Worm (Caenorhabditis elegans): Measurements from ENCODE around the gene F53B3.5.

F53B3.5 gene

ce11 chrX:2890041-2890650 is 10.8 kb upstream of the F53B3.5 start:
- TF ChIP-seq sptf-1 (tag; optimal IDR thresholded peaks at IDR 0.05) (no peak), drap-1 (GFP tag; optimal IDR thresholded peaks at IDR 0.05) (no peak), elt-3 (tag; optimal IDR thresholded peaks at IDR 0.05) (no peak), mep-1 (tag; optimal IDR thresholded peaks at IDR 0.05) (no peak), tbx-8 (GFP tag; optimal IDR thresholded peaks at IDR 0.05) (no peak), blmp-1 (tag; optimal IDR thresholded peaks at IDR 0.05) (no peak), lin-13 (tag; optimal IDR thresholded peaks at IDR 0.05) (no peak), sem-2 (GFP tag; optimal IDR thresholded peaks at IDR 0.05) (no peak), nhr-237 (tag; optimal IDR thresholded peaks at IDR 0.05) (no peak), mab-5 (tag; optimal IDR thresholded peaks at IDR 0.05) (no peak), ham-2 (GFP tag; optimal IDR thresholded peaks at IDR 0.05) (no peak), lin-32 (GFP tag; optimal IDR thresholded peaks at IDR 0.05) (no peak), elt-1 (tag; optimal IDR thresholded peaks at IDR 0.05; ENCODE audit: borderline replicate concordance, insufficient read depth) (no peak), unc-39 (tag; optimal IDR thresholded peaks at IDR 0.05) (no peak)

DNA sequence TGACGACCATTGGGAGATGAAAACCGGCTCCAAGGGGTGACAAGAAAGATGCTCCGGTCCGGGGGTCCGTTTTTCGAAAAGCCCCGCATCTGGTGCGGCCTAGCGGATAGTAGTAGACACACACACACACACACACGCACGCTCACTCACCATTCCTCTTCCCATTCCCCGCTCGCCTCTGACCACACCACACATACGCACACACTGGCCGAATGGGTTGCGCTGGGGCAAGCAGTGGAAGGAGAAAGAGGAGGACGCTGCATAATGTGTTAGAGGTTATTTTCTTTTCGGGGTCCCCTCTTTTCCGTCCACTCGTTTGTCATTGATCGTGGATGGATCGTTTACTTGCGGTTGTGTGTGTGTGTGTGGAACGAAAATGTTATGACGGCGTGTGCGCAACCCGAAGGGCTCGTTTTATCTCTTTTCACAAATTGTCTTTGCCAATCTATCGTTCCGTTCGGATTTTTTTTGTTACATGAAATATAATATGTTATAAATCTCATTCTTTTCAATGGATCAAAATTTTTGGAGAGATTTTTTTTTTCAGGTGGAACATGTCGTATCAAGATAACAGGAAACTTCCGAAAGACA is 6.0 kb upstream of the F53B3.5 start, which contains the start of gene vang-1:
Gene vang-1, plus strand, starts transcription at position 541 of the 591 bp plus-strand sequence.
- no peak for TF ChIP-seq zip-8 (tag; optimal IDR thresholded peaks at IDR 0.05)
- TF ChIP-seq mep-1 (tag; optimal IDR thresholded peaks at IDR 0.05), result peak; percentile 38
- TF ChIP-seq ham-2 (GFP tag; optimal IDR thresholded peaks at IDR 0.05), result peak; percentile 63
- peak; percentile 50 for TF ChIP-seq sem-2 (GFP tag; optimal IDR thresholded peaks at IDR 0.05)
- TF ChIP-seq ceh-39 (tag; optimal IDR thresholded peaks at IDR 0.05), result no peak
- TF ChIP-seq nhr-237 (tag; optimal IDR thresholded peaks at IDR 0.05), result no peak
- TF ChIP-seq ceh-83 (GFP tag; optimal IDR thresholded peaks at IDR 0.05), result peak; percentile 74
- TF ChIP-seq lin-13 (tag; optimal IDR thresholded peaks at IDR 0.05), result peak; percentile 47
- TF ChIP-seq mls-2 (tag; optimal IDR thresholded peaks at IDR 0.05), result peak; percentile 70
- no peak for TF ChIP-seq snpc-4 (tag; optimal IDR thresholded peaks at IDR 0.05)
- no peak for TF ChIP-seq blmp-1 (tag; optimal IDR thresholded peaks at IDR 0.05)
- no peak for TF ChIP-seq nhr-76 (tag; optimal IDR thresholded peaks at IDR 0.05)
- no peak for TF ChIP-seq ceh-43 (GFP tag; optimal IDR thresholded peaks at IDR 0.05)
- peak; percentile 22 for TF ChIP-seq unc-62 (GFP tag; optimal IDR thresholded peaks at IDR 0.05)
- TF ChIP-seq cnd-1 (tag; optimal IDR thresholded peaks at IDR 0.05), result peak; percentile 74
- TF ChIP-seq nhr-2 (tag; optimal IDR thresholded peaks at IDR 0.05), result no peak
- no peak for TF ChIP-seq bed-3 (GFP tag; optimal IDR thresholded peaks at IDR 0.05)
- no peak for TF ChIP-seq elt-1 (tag; optimal IDR thresholded peaks at IDR 0.05; ENCODE audit: borderline replicate concordance, insufficient read depth)
- TF ChIP-seq mab-5 (tag; optimal IDR thresholded peaks at IDR 0.05), result no peak
- TF ChIP-seq tbx-8 (GFP tag; optimal IDR thresholded peaks at IDR 0.05), result no peak
- TF ChIP-seq unc-39 (tag; optimal IDR thresholded peaks at IDR 0.05), result no peak
- TF ChIP-seq pha-4 (tag; optimal IDR thresholded peaks at IDR 0.05), result no peak
- no peak for TF ChIP-seq lsy-2 (tag; optimal IDR thresholded peaks at IDR 0.05)
- TF ChIP-seq nhr-28 (tag; optimal IDR thresholded peaks at IDR 0.05), result no peak
- peak; percentile 48 for TF ChIP-seq unc-120 (tag; optimal IDR thresholded peaks at IDR 0.05; ENCODE audit: poor library complexity, severe bottlenecking)
- peak; percentile 61 for TF ChIP-seq ztf-11 (tag; optimal IDR thresholded peaks at IDR 0.05)
- peak; percentile 80 for TF ChIP-seq sptf-1 (tag; optimal IDR thresholded peaks at IDR 0.05)
- TF ChIP-seq drap-1 (GFP tag; optimal IDR thresholded peaks at IDR 0.05), result peak; percentile 74
- peak; percentile 24 for TF ChIP-seq hlh-1 (tag; optimal IDR thresholded peaks at IDR 0.05)
- TF ChIP-seq M03D4.4 (tag; optimal IDR thresholded peaks at IDR 0.05), result peak; percentile 26
- peak; percentile 16 for TF ChIP-seq ces-1 (GFP tag; optimal IDR thresholded peaks at IDR 0.05)
- TF ChIP-seq elt-3 (tag; optimal IDR thresholded peaks at IDR 0.05), result no peak
- peak; percentile 59 for TF ChIP-seq lin-32 (GFP tag; optimal IDR thresholded peaks at IDR 0.05)
- TF ChIP-seq nhr-12 (tag; optimal IDR thresholded peaks at IDR 0.05), result no peak
- no peak for TF ChIP-seq flh-1 (GFP tag; optimal IDR thresholded peaks at IDR 0.05)

- TF ChIP-seq ham-2 (GFP tag; optimal IDR thresholded peaks at IDR 0.05) (no peak), hlh-1 (tag; optimal IDR thresholded peaks at IDR 0.05) (no peak), bed-3 (GFP tag; optimal IDR thresholded peaks at IDR 0.05) (no peak), nhr-2 (tag; optimal IDR thresholded peaks at IDR 0.05) (no peak), drap-1 (GFP tag; optimal IDR thresholded peaks at IDR 0.05) (no peak), sptf-1 (tag; optimal IDR thresholded peaks at IDR 0.05) (no peak), unc-120 (tag; optimal IDR thresholded peaks at IDR 0.05; ENCODE audit: poor library complexity, severe bottlenecking) (no peak), ces-1 (GFP tag; optimal IDR thresholded peaks at IDR 0.05) (no peak), tbx-8 (GFP tag; optimal IDR thresholded peaks at IDR 0.05) (no peak), elt-3 (tag; optimal IDR thresholded peaks at IDR 0.05) (no peak), unc-62 (GFP tag; optimal IDR thresholded peaks at IDR 0.05) (no peak)
Observed at ce11 chrX:2877433-2877832, 1.9 kb downstream of the F53B3.5 start.

All from whole organism, mixed stage, embryonic.